Worm (Caenorhabditis elegans) whole organism, L1 larva: Measurements from ENCODE around the gene rict-1.

ENCODE experiments used
- blmp-1 ChIP-seq: fragments of 150-350 bp; optimal IDR thresholded peaks from 2 replicates; lab custom pipeline; 2014; ENCODE audit warnings: missing biosample characterization, missing genetic modification characterization
- ceh-82 ChIP-seq, 3 experiments: fragments of 150-350 bp in 1 of 3; sonication (generic microtip) in 2 of 3; optimal IDR thresholded peaks; 2 replicates each; lab custom pipeline; 2014 to 2017; ENCODE audit warnings: missing biosample characterization in 3 of 3, missing genetic modification characterization in 3 of 3
- egl-13 ChIP-seq: sonication (generic microtip); optimal IDR thresholded peaks from 2 replicates; lab custom pipeline; 2016; ENCODE audit warnings: missing genotype, missing genetic modification reagents, missing genetic modification characterization, missing compliant biosample characterization
- fkh-10 ChIP-seq: sonication (generic microtip); optimal IDR thresholded peaks from 2 replicates; lab custom pipeline; 2017; ENCODE audit warnings: missing biosample characterization, missing genetic modification reagents, missing genetic modification characterization
- jun-1 ChIP-seq: fragments of 150-350 bp; optimal IDR thresholded peaks from 2 replicates; lab custom pipeline; 2014; ENCODE audit warnings: missing biosample characterization, missing genetic modification reagents, missing genetic modification characterization
- lin-14 ChIP-seq: fragments of 200-800 bp; sonication (Bioruptor generic); optimal IDR thresholded peaks from 2 replicates; lab custom pipeline; 2018; ENCODE audit warnings: mild to moderate bottlenecking, missing genetic modification characterization, moderate library complexity, missing compliant biosample characterization
- nhr-11 ChIP-seq: fragments of 150-350 bp; optimal IDR thresholded peaks from 2 replicates; lab custom pipeline; 2014; ENCODE audit warnings: missing biosample characterization, missing genetic modification characterization
- nhr-12 ChIP-seq: sonication (generic microtip); optimal IDR thresholded peaks from 2 replicates; lab custom pipeline; 2017; ENCODE audit warnings: missing biosample characterization, missing genetic modification characterization
- nhr-28 ChIP-seq: fragments of 150-350 bp; optimal IDR thresholded peaks from 2 replicates; lab custom pipeline; 2014; ENCODE audit warnings: missing biosample characterization, missing genetic modification characterization
- unc-62 ChIP-seq: fragments of 150-350 bp; optimal IDR thresholded peaks from 2 replicates; lab custom pipeline; 2014; ENCODE audit warnings: missing biosample characterization, missing genetic modification reagents, missing genetic modification characterization
- unc-86 ChIP-seq: sonication (generic microtip); optimal IDR thresholded peaks from 2 replicates; lab custom pipeline; 2016; ENCODE audit warnings: missing genetic modification characterization, missing compliant biosample characterization
- ztf-4 ChIP-seq: fragments of 150-350 bp; optimal IDR thresholded peaks from 2 replicates; lab custom pipeline; 2014; ENCODE audit warnings: missing biosample characterization, missing genetic modification characterization

DNA sequence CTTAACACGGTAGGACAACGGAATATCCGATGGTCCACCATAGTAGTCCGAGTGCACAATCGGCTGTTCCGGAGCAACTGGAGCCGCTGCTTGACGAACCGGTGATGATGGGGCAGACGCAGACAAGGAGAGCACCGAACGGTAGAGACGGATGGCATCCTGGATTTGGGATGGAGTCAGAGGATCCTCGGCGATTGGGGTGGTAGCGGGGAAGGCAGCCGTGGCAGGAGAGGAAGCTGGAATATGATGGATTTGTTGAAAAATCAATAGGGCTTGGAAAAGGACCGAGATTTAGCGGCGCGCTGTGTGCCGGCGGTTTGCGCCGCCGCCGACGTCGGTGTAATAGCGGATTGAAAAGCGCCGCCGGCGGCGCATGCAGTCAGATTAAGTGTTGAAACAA, 35.8 kb upstream of the rict-1 start:
- TF ChIP-seq blmp-1 (tag; lab: Kevin White, UChicago) = no peak
- no peak for TF ChIP-seq nhr-28 (tag; lab: Kevin White, UChicago)
- TF ChIP-seq egl-13 = no peak
- TF ChIP-seq lin-14 (GFP tag; lab: Kevin White, UChicago) = no peak
- no peak for TF ChIP-seq ceh-82 (tag; optimal IDR thresholded peaks at IDR 0.05; lab: Kevin White, UChicago)
- no peak for TF ChIP-seq nhr-12
- no peak for TF ChIP-seq nhr-11
- no peak for TF ChIP-seq jun-1
- no peak for TF ChIP-seq unc-62 (GFP tag; lab: Kevin White, UChicago)
- no peak for TF ChIP-seq ztf-4 (tag; lab: Kevin White, UChicago)
- no peak for TF ChIP-seq unc-86
- TF ChIP-seq fkh-10 (GFP tag; lab: Kevin White, UChicago) = no peak
